Worm (Caenorhabditis elegans): ENCODE results near the gene W10C4.1.

DNA sequence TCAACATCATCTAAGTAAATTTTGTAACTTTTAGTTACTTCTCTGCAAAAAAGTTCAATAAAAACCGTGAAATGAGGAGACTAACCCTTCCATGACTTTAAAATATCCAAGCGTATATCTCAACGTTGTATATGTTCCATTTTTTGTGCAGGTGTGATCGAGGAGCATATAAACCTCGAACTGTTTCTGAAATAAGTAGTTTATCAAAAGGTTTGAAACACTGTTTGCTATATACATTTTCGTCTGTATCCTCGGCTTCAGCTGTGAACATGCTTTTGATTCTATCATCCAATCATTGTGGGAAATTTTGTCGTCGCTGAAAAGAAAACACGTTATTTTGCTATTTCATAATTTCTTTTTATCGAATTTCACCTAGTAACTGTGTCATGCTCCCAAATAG, 26.0 kb downstream of the W10C4.1 start, which contains the start of gene F40G9.5:
- TF ChIP-seq W03F9.2 (tag; optimal IDR thresholded peaks at IDR 0.05): no peak
- no peak for TF ChIP-seq him-1 (tag; optimal IDR thresholded peaks at IDR 0.05)

Measured in whole organism, L4/young adult.